Worm (Caenorhabditis elegans): ENCODE results near the gene otpl-2.

otpl-2 gene

DNA sequence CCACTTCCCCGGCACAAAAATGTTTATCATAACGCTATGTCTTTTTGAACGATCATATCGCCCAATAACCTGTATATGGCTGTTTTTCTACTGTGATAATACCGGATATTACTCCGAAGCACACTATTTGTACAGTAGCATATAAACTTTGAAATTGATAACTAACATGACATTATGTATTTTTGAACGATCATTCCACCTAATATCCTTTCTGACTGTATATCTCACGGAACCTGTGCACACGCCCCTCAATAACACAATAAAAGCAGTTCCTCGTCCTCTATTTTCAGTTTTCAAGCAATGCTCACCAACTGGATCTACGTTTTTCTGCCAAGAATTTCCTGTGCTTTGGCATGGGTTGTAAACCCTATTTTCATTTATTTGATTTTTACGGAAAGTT is 28.0 kb downstream of the otpl-2 start, which contains the start of gene srj-40:
srj-40 (plus strand) TSS at position 301 of the 400 bp plus-strand sequence.
- TF ChIP-seq ceh-48 (tag; optimal IDR thresholded peaks at IDR 0.05) (no peak), npax-4 (tag; optimal IDR thresholded peaks at IDR 0.05) (no peak)

DNA sequence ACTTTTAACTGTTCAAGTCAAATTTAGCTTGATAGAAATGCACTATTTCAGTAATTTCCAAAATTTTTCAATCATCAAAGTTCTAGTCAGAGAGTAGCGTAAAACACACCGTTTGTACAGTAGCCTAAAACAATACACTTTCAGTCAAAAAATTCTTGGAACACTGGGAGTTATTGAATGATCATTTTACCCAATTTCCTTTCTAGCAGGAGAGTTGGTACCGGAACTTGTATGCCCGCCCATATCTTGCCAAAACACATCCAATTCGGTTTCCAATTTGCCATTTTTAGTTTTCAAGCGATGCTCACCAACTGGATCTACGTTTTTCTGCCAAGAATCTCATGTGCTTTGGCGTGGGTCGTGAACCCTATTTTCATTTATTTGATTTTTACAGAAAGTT is 30.7 kb downstream of the otpl-2 start, which contains the start of gene srj-39:
srj-39 (plus strand) TSS at position 301 of the 400 bp plus-strand sequence.
- TF ChIP-seq fax-1 (tag; optimal IDR thresholded peaks at IDR 0.05): no peak
- no peak for TF ChIP-seq ahr-1 (tag; optimal IDR thresholded peaks at IDR 0.05)
- no peak for TF ChIP-seq ceh-30 (tag; optimal IDR thresholded peaks at IDR 0.05)
- TF ChIP-seq hlh-8 (tag; optimal IDR thresholded peaks at IDR 0.05): no peak
- TF ChIP-seq sdc-2 (tag; optimal IDR thresholded peaks at IDR 0.05): no peak
- no peak for TF ChIP-seq C08G9.2 (tag; optimal IDR thresholded peaks at IDR 0.05)
- TF ChIP-seq ttx-3 (tag; optimal IDR thresholded peaks at IDR 0.05): no peak
- TF ChIP-seq K09A11.1 (tag; optimal IDR thresholded peaks at IDR 0.05; ENCODE audit: insufficient read depth): no peak
- no peak for TF ChIP-seq pha-2 (tag; optimal IDR thresholded peaks at IDR 0.05)
- no peak for TF ChIP-seq ceh-31 (tag; optimal IDR thresholded peaks at IDR 0.05)
- TF ChIP-seq K02D7.2 (tag; optimal IDR thresholded peaks at IDR 0.05): no peak

DNA sequence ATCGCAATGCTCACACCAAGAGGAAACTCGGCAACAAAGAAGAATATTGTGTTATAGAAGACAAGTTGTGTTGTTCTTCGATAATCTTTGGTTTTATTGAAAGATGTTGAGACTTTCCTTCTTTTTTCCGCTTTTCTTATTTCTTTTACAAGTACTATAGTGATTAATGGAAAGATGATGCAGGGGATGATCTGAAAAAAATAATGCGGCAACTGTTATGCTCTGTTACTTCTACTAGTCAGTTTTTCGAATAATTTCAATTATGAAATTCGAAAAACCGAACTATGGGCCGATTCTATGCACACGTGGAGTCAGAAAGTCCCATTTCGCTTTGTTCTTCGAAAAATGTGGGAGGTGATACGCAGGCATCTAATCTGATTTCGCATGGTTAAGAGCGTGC is 33.1 kb downstream of the otpl-2 start:
- TF ChIP-seq sdc-2 (tag; optimal IDR thresholded peaks at IDR 0.05) (no peak), C08G9.2 (tag; optimal IDR thresholded peaks at IDR 0.05) (no peak), tbx-7 (tag; optimal IDR thresholded peaks at IDR 0.05) (no peak), ceh-14 (tag; optimal IDR thresholded peaks at IDR 0.05) (no peak), ceh-2 (tag; optimal IDR thresholded peaks at IDR 0.05) (no peak), hlh-13 (GFP tag; optimal IDR thresholded peaks at IDR 0.05) (no peak), che-1 (tag; optimal IDR thresholded peaks at IDR 0.05) (no peak), zip-5 (tag; optimal IDR thresholded peaks at IDR 0.05) (no peak)

- TF ChIP-seq ttx-3 (tag; optimal IDR thresholded peaks at IDR 0.05) (no peak), pqm-1 (tag; optimal IDR thresholded peaks at IDR 0.05) (no peak), gmeb-2 (tag; optimal IDR thresholded peaks at IDR 0.05) (no peak), rnt-1 (tag; optimal IDR thresholded peaks at IDR 0.05) (no peak), ets-4 (tag; optimal IDR thresholded peaks at IDR 0.05) (no peak), che-1 (tag; optimal IDR thresholded peaks at IDR 0.05) (no peak), nfya-1 (tag; optimal IDR thresholded peaks at IDR 0.05) (no peak), sox-4 (tag; optimal IDR thresholded peaks at IDR 0.05) (no peak), pag-3 (tag; optimal IDR thresholded peaks at IDR 0.05; ENCODE audit: borderline replicate concordance) (no peak), hlh-30 (tag; optimal IDR thresholded peaks at IDR 0.05; ENCODE audit: insufficient read depth) (no peak), C38D4.7 (GFP tag; optimal IDR thresholded peaks at IDR 0.05) (no peak)
These were observed 36.3 kb downstream of the otpl-2 start, which contains the start of gene clc-18 for ce11 chrV:4109873-4110272. Gene clc-18, minus strand, starts transcription at chrV:4109973.

ce11 chrV:4112516-4112915 is 39.0 kb downstream of the otpl-2 start, which contains the start of gene srw-134:
Gene srw-134, minus strand, starts transcription at chrV:4112616.
- TF ChIP-seq fkh-6 (tag; optimal IDR thresholded peaks at IDR 0.05): no peak
- TF ChIP-seq pax-1 (tag; optimal IDR thresholded peaks at IDR 0.05): no peak
- TF ChIP-seq Y22D7AL.16 (tag; optimal IDR thresholded peaks at IDR 0.05): no peak
- no peak for TF ChIP-seq odd-2 (tag; optimal IDR thresholded peaks at IDR 0.05)
- no peak for TF ChIP-seq elt-4 (tag; optimal IDR thresholded peaks at IDR 0.05)
- no peak for TF ChIP-seq T23F11.4 (GFP tag; optimal IDR thresholded peaks at IDR 0.05)
- no peak for TF ChIP-seq ceh-2 (tag; optimal IDR thresholded peaks at IDR 0.05)
- TF ChIP-seq pat-9 (tag; optimal IDR thresholded peaks at IDR 0.05): no peak
- TF ChIP-seq che-1 (tag; optimal IDR thresholded peaks at IDR 0.05): no peak
